Worm (Caenorhabditis elegans) whole organism, midembryonic: ENCODE data around the gene byn-1.

Source experiments
- T22C8.4 ChIP-seq: fragments of 200-800 bp; sonication (Bioruptor generic); IDR thresholded peaks from 2 replicates; pipeline ENCODE4 v1.3.6; 2022; ENCODE audit warnings: missing genetic modification characterization, missing compliant biosample characterization
- cog-1 ChIP-seq: sonication (generic microtip); optimal IDR thresholded peaks from 2 replicates; lab custom pipeline; 2016; ENCODE audit warnings: missing genetic modification characterization, missing compliant biosample characterization
- flt-1 ChIP-seq: fragments of 200-800 bp; sonication (Bioruptor generic); IDR thresholded peaks from 2 replicates; pipeline ENCODE4 v1.3.6; 2022; ENCODE audit warnings: missing genetic modification characterization, missing compliant biosample characterization
- klf-2 ChIP-seq: fragments of 200-800 bp; sonication (Bioruptor generic); conservative IDR thresholded peaks from 2 replicates; pipeline ENCODE4 v1.3.6; 2022; ENCODE audit warnings: missing genetic modification reagents, missing genetic modification characterization, missing compliant biosample characterization
- med-1 ChIP-seq: sonication (generic microtip); optimal IDR thresholded peaks from 2 replicates; lab custom pipeline; 2017; ENCODE audit warnings: missing genetic modification characterization, mild to moderate bottlenecking, missing compliant biosample characterization, antibody characterized with exemption, missing genetic modification reagents; ENCODE audit not compliant: insufficient read depth
- ref-1 ChIP-seq: fragments of 200-800 bp; sonication (Bioruptor generic); conservative IDR thresholded peaks from 2 replicates; pipeline ENCODE4 v1.3.6; 2022; ENCODE audit warnings: missing genetic modification reagents, missing genetic modification characterization, missing compliant biosample characterization
- tab-1 ChIP-seq: fragments of 200-800 bp; sonication (Bioruptor generic); IDR thresholded peaks from 2 replicates; pipeline ENCODE4 v1.3.6; 2022; ENCODE audit warnings: missing genetic modification characterization, missing compliant biosample characterization
- ztf-23 ChIP-seq: fragments of 200-800 bp; sonication (Bioruptor generic); IDR thresholded peaks from 2 replicates; pipeline ENCODE4 v1.3.6; 2022; ENCODE audit warnings: missing genetic modification reagents, missing genetic modification characterization, missing compliant biosample characterization
- ztf-29 ChIP-seq: fragments of 200-800 bp; sonication (Bioruptor generic); IDR thresholded peaks from 2 replicates; pipeline ENCODE4 v1.3.6; 2022; ENCODE audit warnings: missing genetic modification reagents, missing genetic modification characterization, missing compliant biosample characterization

byn-1 gene

DNA sequence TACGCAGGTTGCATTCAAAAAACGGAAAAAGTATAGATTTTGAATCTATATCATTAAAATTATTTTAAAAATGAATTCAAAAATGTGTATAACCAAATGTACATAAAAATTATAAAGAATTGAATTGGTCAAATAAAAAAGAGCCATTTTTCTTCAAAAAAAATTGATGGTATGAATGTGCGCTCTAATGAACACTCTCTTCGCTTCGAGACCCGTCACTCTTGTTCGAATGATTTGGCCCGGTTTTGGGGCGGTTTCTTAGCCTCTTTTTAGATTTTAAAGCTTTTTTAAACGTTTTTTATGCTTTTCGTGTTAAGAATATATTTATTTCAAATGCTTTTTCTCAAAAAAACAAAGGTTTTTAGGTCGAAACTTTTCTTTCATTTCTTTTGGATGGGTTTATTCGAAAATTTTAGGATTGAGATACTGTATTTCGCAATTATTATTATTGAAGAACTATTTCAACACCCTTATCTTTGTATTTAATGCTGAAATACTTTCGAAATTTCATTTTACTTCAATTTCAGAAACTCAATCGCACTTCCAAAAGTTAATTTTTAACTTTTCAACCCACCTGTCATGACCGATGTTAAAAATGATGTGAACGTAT is 2.1 kb upstream of the byn-1 start, which contains the start of gene inf-1:
inf-1 (plus strand) TSS at position 577 of the 610 bp plus-strand sequence.
- TF ChIP-seq tab-1 (GFP tag; lab: Robert Waterston, UW) (no peak), klf-2 (no peak), med-1 (no peak), T22C8.4 (GFP tag; lab: Robert Waterston, UW) (no peak), cog-1 (tag; lab: Kevin White, UChicago) (no peak), ztf-29 (GFP tag; lab: Robert Waterston, UW) (no peak), ref-1 (no peak), flt-1 (GFP tag; lab: Robert Waterston, UW) (no peak), ztf-23 (no peak)

DNA sequence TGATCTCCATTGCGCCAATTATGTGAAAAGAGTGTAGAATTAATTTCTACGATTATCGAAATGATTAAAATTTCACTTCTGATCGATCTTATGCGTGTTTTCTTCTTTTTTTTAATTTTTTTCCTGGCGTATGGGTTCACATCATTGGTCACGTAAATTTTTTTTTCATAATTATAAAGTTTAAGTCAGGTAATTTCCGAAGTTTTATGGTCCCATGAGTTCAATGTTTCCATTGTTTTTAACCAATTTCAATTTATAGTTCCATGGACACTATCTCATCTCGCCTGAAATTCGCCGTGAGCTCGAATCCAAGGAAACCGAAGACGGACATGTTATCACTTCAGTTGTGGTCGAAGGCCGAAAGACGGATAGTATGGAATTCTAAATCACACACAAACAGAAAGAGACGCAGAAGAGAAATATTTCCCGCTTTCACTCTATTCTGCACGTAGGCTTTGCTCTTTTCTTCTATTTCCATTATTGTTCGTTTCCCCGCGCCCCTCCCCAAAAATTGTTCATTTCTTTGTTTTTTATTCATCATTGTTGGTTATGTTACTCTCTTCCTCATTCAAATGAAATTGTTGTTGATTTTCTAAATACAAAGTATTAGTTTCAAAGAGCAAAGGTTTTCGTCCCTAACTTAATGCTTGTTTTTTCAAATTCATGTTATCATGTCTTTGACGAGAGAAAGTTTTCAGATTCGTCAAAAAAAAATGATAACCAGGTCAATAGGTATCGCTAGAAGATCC is 3.6 kb downstream of the byn-1 start, which contains the start of the genes F57B9.8 and coq-2:
F57B9.8 (minus strand) TSS at position 51 of the 749 bp plus-strand sequence.
coq-2 (plus strand) TSS at position 699 of the 749 bp plus-strand sequence.
- TF ChIP-seq med-1 (no peak), ref-1 (no peak), tab-1 (GFP tag; lab: Robert Waterston, UW) (no peak), ztf-29 (GFP tag; lab: Robert Waterston, UW) (no peak), cog-1 (tag; lab: Kevin White, UChicago) (no peak), klf-2 (no peak), ztf-23 (no peak), flt-1 (GFP tag; lab: Robert Waterston, UW) (no peak), T22C8.4 (GFP tag; lab: Robert Waterston, UW) (no peak)

DNA sequence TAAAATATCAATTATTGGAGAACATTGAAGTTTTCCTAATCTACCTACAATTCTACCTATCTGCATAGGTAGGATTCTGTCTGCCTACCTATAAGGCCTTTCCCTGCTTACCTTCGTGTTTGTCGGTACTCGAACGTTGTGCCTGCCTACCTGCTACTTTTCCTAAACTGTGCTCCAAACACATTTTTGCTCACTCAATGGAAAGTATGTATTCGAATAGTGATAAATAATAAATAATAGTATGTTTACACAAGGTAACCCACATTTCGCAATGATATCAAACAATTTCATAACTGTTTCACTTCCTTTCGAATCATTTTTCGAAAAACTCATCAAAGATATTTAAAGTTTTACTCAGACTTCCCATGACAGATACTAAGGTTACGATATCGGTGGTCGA is 7.7 kb downstream of the byn-1 start, which contains the start of gene F57B9.3:
F57B9.3 (plus strand) TSS at position 301 of the 400 bp plus-strand sequence.
- TF ChIP-seq cog-1 (tag; lab: Kevin White, UChicago) (no peak), tab-1 (GFP tag; lab: Robert Waterston, UW) (no peak), med-1 (no peak), ref-1 (no peak), klf-2 (no peak), flt-1 (GFP tag; lab: Robert Waterston, UW) (no peak), ztf-29 (GFP tag; lab: Robert Waterston, UW) (no peak), T22C8.4 (GFP tag; lab: Robert Waterston, UW) (no peak)

DNA sequence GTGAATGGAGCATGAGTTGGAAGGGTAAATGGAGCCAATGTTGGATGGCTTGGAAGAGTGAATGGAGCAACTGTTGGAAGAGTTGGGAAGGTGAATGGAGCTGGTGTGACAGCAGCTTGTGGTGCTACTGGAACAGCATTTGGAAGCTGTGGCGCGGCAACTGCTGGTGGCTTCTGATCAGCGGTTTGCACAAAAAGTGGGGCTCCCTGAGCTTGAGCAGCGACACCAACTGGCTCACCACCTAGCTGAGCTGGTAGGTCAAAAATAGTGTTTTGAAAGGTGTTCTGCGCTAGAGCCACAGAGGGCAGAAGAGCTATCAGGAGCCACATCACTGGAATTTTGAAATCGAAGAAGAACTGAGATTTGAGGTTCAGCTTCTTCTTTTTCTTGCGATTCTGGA is 13.5 kb downstream of the byn-1 start:
- 0 out of 2 replicates have a peak, but pooled peaks have one; percentile 46 for TF ChIP-seq tab-1 (GFP tag; lab: Robert Waterston, UW)
- no peak for TF ChIP-seq med-1
- no peak for TF ChIP-seq ztf-29 (GFP tag; lab: Robert Waterston, UW)
- no peak for TF ChIP-seq cog-1 (tag; lab: Kevin White, UChicago)

DNA sequence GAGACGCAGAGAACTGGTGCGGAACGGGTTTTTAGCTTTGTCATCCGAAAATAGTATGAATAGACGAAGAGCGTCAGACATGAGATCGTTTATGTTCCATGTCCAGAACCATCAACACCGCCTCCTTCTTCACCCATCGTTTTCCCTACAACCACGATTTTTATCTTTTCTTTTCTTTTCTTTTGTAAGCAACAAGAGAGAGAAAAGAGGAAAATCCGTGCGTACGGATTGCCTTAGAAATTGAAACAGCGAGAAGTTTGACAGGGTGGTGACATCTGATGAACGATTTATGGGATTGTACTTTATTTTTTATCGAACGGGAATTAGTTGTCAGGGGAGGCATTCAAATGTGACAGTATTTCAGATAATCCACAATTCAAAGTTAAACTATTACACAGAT is 13.9 kb downstream of the byn-1 start, which contains the start of gene abu-13:
abu-13 (minus strand) TSS at position 152 of the 400 bp plus-strand sequence.
- no peak for TF ChIP-seq ztf-23
- no peak for TF ChIP-seq med-1
- no peak for TF ChIP-seq flt-1 (GFP tag; lab: Robert Waterston, UW)
- TF ChIP-seq ztf-29 (GFP tag; lab: Robert Waterston, UW): no peak
- no peak for TF ChIP-seq ref-1
- TF ChIP-seq cog-1 (tag; lab: Kevin White, UChicago): no peak
- no peak for TF ChIP-seq T22C8.4 (GFP tag; lab: Robert Waterston, UW)
- TF ChIP-seq klf-2: no peak
- TF ChIP-seq tab-1 (GFP tag; lab: Robert Waterston, UW): no peak

DNA sequence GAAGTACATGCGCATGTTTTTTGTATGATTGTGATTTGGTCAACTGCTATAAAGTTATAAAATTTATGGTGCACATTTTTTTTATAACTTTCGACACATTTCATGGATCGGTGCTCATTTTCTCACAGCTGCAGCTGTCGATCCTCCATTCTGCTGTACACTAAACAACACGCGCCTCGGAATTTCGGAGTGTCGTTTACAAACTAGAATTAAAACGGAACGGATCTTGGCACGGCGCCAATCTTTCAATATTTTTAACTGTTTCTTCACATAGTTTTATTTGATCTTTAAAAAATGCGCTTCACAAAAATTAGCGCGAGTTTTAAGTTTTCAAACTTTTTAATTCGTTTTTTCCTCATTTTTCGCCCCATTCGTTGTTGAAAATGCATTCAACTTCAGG is 14.6 kb downstream of the byn-1 start, which contains the start of gene let-711:
let-711 (plus strand) TSS at position 337 of the 400 bp plus-strand sequence.
- TF ChIP-seq med-1: no peak
- no peak for TF ChIP-seq ztf-29 (GFP tag; lab: Robert Waterston, UW)
- TF ChIP-seq T22C8.4 (GFP tag; lab: Robert Waterston, UW): no peak
- TF ChIP-seq cog-1 (tag; lab: Kevin White, UChicago): no peak
- no peak for TF ChIP-seq klf-2
- no peak for TF ChIP-seq flt-1 (GFP tag; lab: Robert Waterston, UW)
- no peak for TF ChIP-seq tab-1 (GFP tag; lab: Robert Waterston, UW)

DNA sequence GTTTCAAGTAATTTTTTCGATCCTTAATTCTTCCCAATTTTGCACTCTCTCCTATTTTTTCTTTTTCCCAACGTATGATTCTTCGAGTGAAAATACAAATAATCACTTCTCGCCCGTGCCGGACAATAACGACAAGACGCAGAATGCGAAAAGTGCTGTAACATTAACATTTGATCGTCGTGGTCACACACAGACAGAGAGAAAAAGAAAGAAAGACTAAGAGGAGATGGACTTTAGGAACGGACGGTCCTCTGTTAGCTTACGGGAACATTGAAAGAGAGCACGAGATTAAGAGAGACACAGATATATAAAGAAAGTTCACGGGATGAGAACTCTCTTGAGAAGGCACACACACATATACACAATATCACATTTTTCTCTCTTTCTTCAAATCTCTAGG is 16.1 kb downstream of the byn-1 start:
- TF ChIP-seq tab-1 (GFP tag; lab: Robert Waterston, UW) (no peak), cog-1 (tag; lab: Kevin White, UChicago) (peak; percentile 44)

DNA sequence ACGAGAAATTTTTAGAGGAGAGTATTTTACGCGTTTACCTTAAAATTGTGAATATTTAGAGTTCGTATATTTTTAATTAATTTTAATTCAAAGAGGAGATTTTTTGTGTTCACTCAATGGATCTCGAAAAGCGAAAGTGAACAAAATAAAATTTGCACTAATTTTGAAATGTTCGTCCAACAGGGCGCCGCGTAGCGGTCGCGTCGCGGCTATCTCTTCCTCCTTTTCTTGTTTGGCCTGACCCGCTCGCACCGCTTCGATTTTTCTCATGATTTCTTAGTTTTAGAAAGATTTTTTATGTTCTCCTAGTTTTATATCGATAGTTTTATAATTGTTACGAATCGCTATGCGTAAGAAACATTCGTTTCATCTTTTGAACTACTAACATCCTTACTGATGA is 19.6 kb downstream of the byn-1 start:
- TF ChIP-seq ref-1 (no peak), tab-1 (GFP tag; lab: Robert Waterston, UW) (no peak), flt-1 (GFP tag; lab: Robert Waterston, UW) (no peak), med-1 (no peak), klf-2 (no peak)

DNA sequence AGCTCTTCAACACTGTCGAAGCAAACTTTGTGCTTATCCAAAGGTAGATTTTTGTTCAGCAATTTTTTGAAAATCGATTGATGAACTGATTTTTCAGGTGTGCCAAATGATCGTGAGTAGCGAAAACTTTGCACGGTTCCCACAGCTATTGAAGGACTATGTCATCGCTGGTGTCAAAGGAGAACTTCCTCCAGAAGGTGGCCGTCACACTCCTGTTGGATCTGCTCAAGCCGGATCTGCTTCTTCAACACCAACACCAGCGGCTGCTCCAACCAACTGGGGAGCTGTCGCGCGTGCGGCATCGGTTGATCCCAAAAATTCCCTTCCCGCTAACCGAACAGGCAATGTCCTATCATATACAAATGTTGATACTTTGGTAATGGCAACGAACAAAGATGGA is 21.6 kb downstream of the byn-1 start:
- TF ChIP-seq T22C8.4 (GFP tag; lab: Robert Waterston, UW): no peak
- no peak for TF ChIP-seq med-1
- no peak for TF ChIP-seq tab-1 (GFP tag; lab: Robert Waterston, UW)
- no peak for TF ChIP-seq cog-1 (tag; lab: Kevin White, UChicago)
- no peak for TF ChIP-seq klf-2
- TF ChIP-seq ztf-23: no peak
- no peak for TF ChIP-seq flt-1 (GFP tag; lab: Robert Waterston, UW)
- TF ChIP-seq ref-1: no peak
- TF ChIP-seq ztf-29 (GFP tag; lab: Robert Waterston, UW): no peak

DNA sequence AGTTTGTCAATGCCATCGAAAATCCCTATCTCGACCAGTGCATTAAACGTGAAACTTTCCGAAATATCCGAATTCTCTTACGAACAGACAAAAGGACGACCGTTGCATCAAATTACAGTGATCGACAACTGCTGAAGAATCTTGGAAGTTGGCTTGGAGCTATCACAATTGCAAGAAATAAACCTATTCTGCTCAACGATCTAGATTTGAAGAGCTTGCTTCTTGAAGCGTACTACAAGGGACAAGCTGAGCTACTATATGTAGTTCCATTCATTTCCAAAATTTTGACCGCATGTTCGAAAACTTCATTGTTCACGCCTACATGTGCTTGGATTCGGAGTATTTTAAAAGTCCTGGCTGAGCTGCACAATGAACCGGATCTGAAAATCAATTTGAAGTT is 22.2 kb downstream of the byn-1 start:
- TF ChIP-seq ztf-29 (GFP tag; lab: Robert Waterston, UW): no peak
- TF ChIP-seq flt-1 (GFP tag; lab: Robert Waterston, UW): no peak
- TF ChIP-seq med-1: no peak
- TF ChIP-seq cog-1 (tag; lab: Kevin White, UChicago): no peak
- no peak for TF ChIP-seq ref-1
- TF ChIP-seq klf-2: no peak
- TF ChIP-seq tab-1 (GFP tag; lab: Robert Waterston, UW): no peak
- TF ChIP-seq T22C8.4 (GFP tag; lab: Robert Waterston, UW): no peak
- no peak for TF ChIP-seq ztf-23
